Fruit fly (Drosophila melanogaster) whole organism, embryonic: ENCODE measurements around the gene CG14196.

ENCODE experiments used
- Aef1 ChIP-seq: fragments of 200-800 bp; sonication (Bioruptor generic); IDR thresholded peaks from 3 replicates; pipeline ENCODE4 v1.3.6; 2022; ENCODE audit warnings: missing biosample characterization, missing genetic modification characterization
- B-H1 ChIP-seq: fragments of 200-800 bp; sonication (Bioruptor generic); IDR thresholded peaks from 3 replicates; pipeline ENCODE4 v1.3.6; 2022; ENCODE audit warnings: missing biosample characterization, missing genetic modification characterization
- CG10267 ChIP-seq: fragments of 200-800 bp; sonication (Bioruptor generic); optimal IDR thresholded peaks from 2 replicates; lab custom pipeline; 2018; ENCODE audit warnings: missing biosample characterization, mild to moderate bottlenecking, missing genetic modification characterization, moderate library complexity
- CG10431 ChIP-seq: fragments of 200-800 bp; sonication (Bioruptor generic); optimal IDR thresholded peaks from 3 replicates; lab custom pipeline; 2018; ENCODE audit warnings: missing biosample characterization, mild to moderate bottlenecking, missing genetic modification characterization
- CG11723 ChIP-seq: fragments of 200-800 bp; sonication (Bioruptor generic); optimal IDR thresholded peaks from 2 replicates; lab custom pipeline; 2017; ENCODE audit warnings: missing biosample characterization, mild to moderate bottlenecking, missing genetic modification characterization
- CG13894 ChIP-seq: fragments of 200-800 bp; sonication (Bioruptor generic); optimal IDR thresholded peaks from 3 replicates; lab custom pipeline; 2018; ENCODE audit warnings: missing biosample characterization, mild to moderate bottlenecking, missing genetic modification characterization, moderate library complexity
- CG17802 ChIP-seq: fragments of 200-800 bp; sonication (Bioruptor generic); optimal IDR thresholded peaks from 2 replicates; lab custom pipeline; 2018; ENCODE audit warnings: missing biosample characterization, mild to moderate bottlenecking, missing genetic modification characterization, moderate library complexity
- CG1792 ChIP-seq: fragments of 200-800 bp; sonication (Bioruptor generic); optimal IDR thresholded peaks from 2 replicates; lab custom pipeline; 2016; ENCODE audit warnings: missing biosample characterization, missing genetic modification characterization
- CG2202 ChIP-seq: fragments of 200-800 bp; sonication (Bioruptor generic); optimal IDR thresholded peaks from 2 replicates; lab custom pipeline; 2018; ENCODE audit warnings: missing biosample characterization, mild to moderate bottlenecking, missing genetic modification characterization
- CG31388 ChIP-seq: fragments of 200-800 bp; sonication (Bioruptor generic); optimal IDR thresholded peaks from 2 replicates; lab custom pipeline; 2016; ENCODE audit warnings: missing biosample characterization, missing genetic modification characterization
- CG33557 ChIP-seq: fragments of 200-800 bp; sonication (Bioruptor generic); optimal IDR thresholded peaks from 2 replicates; lab custom pipeline; 2019; ENCODE audit warnings: missing biosample characterization, mild to moderate bottlenecking, missing genetic modification characterization, moderate library complexity
- CG4360 ChIP-seq: fragments of 200-800 bp; sonication (Bioruptor generic); IDR thresholded peaks from 2 replicates; pipeline ENCODE4 v1.3.6; 2022; ENCODE audit warnings: missing biosample characterization, missing genetic modification characterization
- CG8478 ChIP-seq: fragments of >200 bp; optimal IDR thresholded peaks from 2 replicates; lab custom pipeline; 2018
- CG8924 ChIP-seq: fragments of 200-800 bp; optimal IDR thresholded peaks from 3 replicates; lab custom pipeline; 2019; ENCODE audit warnings: missing biosample characterization, mild to moderate bottlenecking, missing genetic modification characterization, moderate library complexity
- CG9727 ChIP-seq: fragments of 200-800 bp; sonication (Bioruptor generic); optimal IDR thresholded peaks from 3 replicates; lab custom pipeline; 2017; ENCODE audit warnings: missing biosample characterization, mild to moderate bottlenecking, missing genetic modification characterization
- Chrac-16 ChIP-seq: fragments of 200-800 bp; sonication (Bioruptor generic); optimal IDR thresholded peaks from 3 replicates; lab custom pipeline; 2016; ENCODE audit warnings: missing biosample characterization, missing genetic modification characterization
- CrebB ChIP-seq: fragments of 200-800 bp; sonication (Bioruptor generic); optimal IDR thresholded peaks from 3 replicates; lab custom pipeline; 2018; ENCODE audit warnings: missing biosample characterization, mild to moderate bottlenecking, missing genetic modification characterization
- D19A ChIP-seq: fragments of 200-800 bp; optimal IDR thresholded peaks from 3 replicates; lab custom pipeline; 2019; ENCODE audit warnings: missing biosample characterization, mild to moderate bottlenecking, missing genetic modification characterization, moderate library complexity
- Doc3 ChIP-seq: fragments of 200-800 bp; sonication (Bioruptor generic); IDR thresholded peaks from 3 replicates; pipeline ENCODE4 v1.3.6; 2022; ENCODE audit warnings: missing biosample characterization, missing genetic modification characterization; ENCODE audit not compliant: partially characterized antibody
- Dref ChIP-seq: fragments of 200-800 bp; sonication (Bioruptor generic); IDR thresholded peaks from 2 replicates; pipeline ENCODE4 v1.3.6; 2022; ENCODE audit warnings: missing biosample characterization, missing genetic modification characterization
- Elba2 ChIP-seq: fragments of 200-800 bp; sonication (Bioruptor generic); optimal IDR thresholded peaks from 3 replicates; lab custom pipeline; 2016; ENCODE audit warnings: missing biosample characterization, missing genetic modification characterization
- Hr51 ChIP-seq, 2 experiments: fragments of 200-800 bp; sonication (Bioruptor generic); optimal IDR thresholded peaks; 2 replicates in 1 of 2; 3 replicates in 1 of 2; lab custom pipeline; 2016 to 2018; ENCODE audit warnings: missing biosample characterization in 2 of 2, missing genetic modification characterization in 2 of 2, mild to moderate bottlenecking in 1 of 2, moderate library complexity in 1 of 2
- Lim3 ChIP-seq: fragments of 200-800 bp; sonication (Bioruptor generic); IDR thresholded peaks from 2 replicates; pipeline ENCODE4 v1.3.6; 2022; ENCODE audit warnings: missing biosample characterization, missing genetic modification characterization
- Lpt ChIP-seq: fragments of >200 bp; optimal IDR thresholded peaks from 2 replicates; lab custom pipeline; 2018; ENCODE audit warnings: missing biosample characterization, missing genetic modification characterization
- Mrtf ChIP-seq: fragments of 200-800 bp; sonication (Bioruptor generic); IDR thresholded peaks from 3 replicates; pipeline ENCODE4 v1.3.6; 2022; ENCODE audit warnings: missing biosample characterization, missing genetic modification characterization
- NfI ChIP-seq: fragments of 200-800 bp; sonication (Bioruptor generic); optimal IDR thresholded peaks from 3 replicates; lab custom pipeline; 2018; ENCODE audit warnings: missing biosample characterization, mild to moderate bottlenecking, missing genetic modification characterization, moderate library complexity
- Oli ChIP-seq: fragments of 200-800 bp; sonication (Bioruptor generic); optimal IDR thresholded peaks from 2 replicates; lab custom pipeline; 2018; ENCODE audit warnings: missing biosample characterization, mild to moderate bottlenecking, missing genetic modification characterization, moderate library complexity
- Opbp ChIP-seq: fragments of 200-800 bp; sonication (Bioruptor generic); IDR thresholded peaks from 3 replicates; pipeline ENCODE4 v1.3.6; 2022; ENCODE audit warnings: missing biosample characterization, missing genetic modification characterization; ENCODE audit not compliant: partially characterized antibody
- PHDP ChIP-seq: fragments of 200-800 bp; sonication (Bioruptor generic); optimal IDR thresholded peaks from 3 replicates; lab custom pipeline; 2018; ENCODE audit warnings: missing biosample characterization, mild to moderate bottlenecking, missing genetic modification characterization, moderate library complexity
- Poxn ChIP-seq: fragments of 200-800 bp; sonication (Bioruptor generic); IDR thresholded peaks from 2 replicates; pipeline ENCODE4 v1.3.6; 2022; ENCODE audit warnings: missing biosample characterization, missing genetic modification characterization
- Sin3A ChIP-seq: fragments of >200 bp; optimal IDR thresholded peaks from 2 replicates; lab custom pipeline; 2018
- bcd ChIP-seq: fragments of 200-800 bp; sonication (Bioruptor generic); optimal IDR thresholded peaks from 2 replicates; lab custom pipeline; 2017; ENCODE audit warnings: missing biosample characterization, mild to moderate bottlenecking, missing genetic modification characterization
- br ChIP-seq: fragments of >200 bp; optimal IDR thresholded peaks from 2 replicates; lab custom pipeline; 2017
- jing ChIP-seq: fragments of 200-800 bp; sonication (Bioruptor generic); optimal IDR thresholded peaks from 2 replicates; lab custom pipeline; 2018; ENCODE audit warnings: missing biosample characterization, mild to moderate bottlenecking, missing genetic modification characterization
- jumu ChIP-seq: fragments of 200-800 bp; sonication (Bioruptor generic); optimal IDR thresholded peaks from 3 replicates; lab custom pipeline; 2016; ENCODE audit warnings: missing biosample characterization, missing genetic modification characterization
- kay ChIP-seq: fragments of 200-800 bp; sonication (Bioruptor generic); optimal IDR thresholded peaks from 2 replicates; lab custom pipeline; 2016; ENCODE audit warnings: missing biosample characterization, missing genetic modification characterization
- ken ChIP-seq: fragments of 200-800 bp; sonication (Bioruptor generic); IDR thresholded peaks from 3 replicates; pipeline ENCODE4 v1.3.6; 2022; ENCODE audit warnings: missing biosample characterization, missing genetic modification characterization
- lola ChIP-seq, 3 experiments: fragments of >200 bp in 2 of 3; fragments of 200-800 bp in 1 of 3; sonication (Bioruptor generic) in 1 of 3; optimal IDR thresholded peaks; 2 replicates each; lab custom pipeline; 2017 to 2019; ENCODE audit warnings: missing biosample characterization in 3 of 3, missing genetic modification characterization in 3 of 3, mild to moderate bottlenecking in 1 of 3, moderate library complexity in 1 of 3
- mirr ChIP-seq: fragments of 200-800 bp; sonication (Bioruptor generic); optimal IDR thresholded peaks from 3 replicates; lab custom pipeline; 2018; ENCODE audit warnings: missing biosample characterization, mild to moderate bottlenecking, missing genetic modification characterization
- phol ChIP-seq: fragments of 200-800 bp; sonication (Bioruptor generic); optimal IDR thresholded peaks from 3 replicates; lab custom pipeline; 2018; ENCODE audit warnings: missing biosample characterization, mild to moderate bottlenecking, missing genetic modification characterization, moderate library complexity
- pnt ChIP-seq: fragments of 200-800 bp; sonication (Bioruptor generic); optimal IDR thresholded peaks from 3 replicates; lab custom pipeline; 2016; ENCODE audit warnings: missing biosample characterization, missing genetic modification characterization
- salm ChIP-seq: fragments of 200-800 bp; sonication (Bioruptor generic); optimal IDR thresholded peaks from 2 replicates; lab custom pipeline; 2018; ENCODE audit warnings: missing biosample characterization, mild to moderate bottlenecking, missing genetic modification characterization
- sima ChIP-seq: fragments of 200-800 bp; sonication (Bioruptor generic); optimal IDR thresholded peaks from 2 replicates; lab custom pipeline; 2016; ENCODE audit warnings: missing biosample characterization, missing genetic modification characterization
- sob ChIP-seq: fragments of 200-800 bp; sonication (Bioruptor generic); IDR thresholded peaks from 2 replicates; pipeline ENCODE4 v1.3.6; 2022; ENCODE audit warnings: missing biosample characterization, missing genetic modification characterization
- sqz ChIP-seq: fragments of 200-800 bp; sonication (Bioruptor generic); optimal IDR thresholded peaks from 3 replicates; lab custom pipeline; 2018; ENCODE audit warnings: missing biosample characterization, mild to moderate bottlenecking, missing genetic modification characterization
- trh ChIP-seq: fragments of 200-800 bp; sonication (Bioruptor generic); optimal IDR thresholded peaks from 2 replicates; lab custom pipeline; 2016; ENCODE audit warnings: missing biosample characterization, missing genetic modification characterization
- tup ChIP-seq: fragments of 200-800 bp; sonication (Bioruptor generic); optimal IDR thresholded peaks from 2 replicates; lab custom pipeline; 2016; ENCODE audit warnings: missing biosample characterization, mild to moderate bottlenecking, missing genetic modification characterization, moderate library complexity
- unc-4 ChIP-seq: fragments of 200-800 bp; sonication (Bioruptor generic); IDR thresholded peaks from 2 replicates; pipeline ENCODE4 v1.3.6; 2022; ENCODE audit warnings: missing biosample characterization, missing genetic modification characterization; ENCODE audit not compliant: partially characterized antibody
- unpg ChIP-seq: fragments of 200-800 bp; sonication (Bioruptor generic); optimal IDR thresholded peaks from 3 replicates; lab custom pipeline; 2018; ENCODE audit warnings: missing biosample characterization, mild to moderate bottlenecking, missing genetic modification characterization, moderate library complexity
- wdn ChIP-seq: fragments of 200-800 bp; sonication (Bioruptor generic); IDR thresholded peaks from 2 replicates; pipeline ENCODE4 v1.3.6; 2022; ENCODE audit warnings: missing biosample characterization, missing genetic modification characterization
- zen ChIP-seq: fragments of 200-800 bp; sonication (Bioruptor generic); optimal IDR thresholded peaks from 3 replicates; lab custom pipeline; 2018; ENCODE audit warnings: missing biosample characterization, mild to moderate bottlenecking, missing genetic modification characterization, moderate library complexity

The CG14196 gene

DNA sequence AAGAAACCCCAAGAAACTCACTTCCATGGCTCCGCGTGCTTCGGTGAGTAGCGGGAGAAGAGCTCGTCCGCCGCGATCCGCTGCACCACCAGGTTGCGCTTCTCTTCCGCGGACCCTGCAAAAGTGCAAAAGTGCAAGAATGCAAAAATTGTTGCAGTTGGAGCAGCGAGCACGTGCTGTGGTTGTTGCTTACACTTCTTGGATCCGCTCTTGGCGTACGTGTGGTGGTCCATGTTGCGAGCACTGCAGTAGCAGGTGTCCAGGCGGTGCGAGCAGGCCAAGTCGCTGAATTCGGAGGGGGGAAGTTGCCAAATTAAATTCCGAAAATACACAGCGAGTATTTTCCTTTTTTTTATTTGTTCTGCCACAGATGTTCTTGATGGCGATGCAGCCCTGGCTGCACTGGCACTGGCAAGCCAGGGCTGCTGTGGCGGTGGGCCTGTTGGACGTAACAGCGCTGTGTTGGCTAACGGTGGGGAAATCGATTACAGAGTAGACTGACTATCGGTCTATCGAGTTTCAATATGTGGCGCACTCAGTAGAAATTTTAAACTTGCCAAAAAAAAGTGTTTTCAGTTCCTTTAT is 26.9 kb upstream of the CG14196 start, which contains the start of gene CG8010 (continued):
- TF ChIP-seq CG33557: no peak
- 0 out of 3 replicates have a peak, but pooled peaks have one; percentile 20 for TF ChIP-seq ken
- TF ChIP-seq unpg (GFP tag; lab: Kevin White, UChicago): no peak
- TF ChIP-seq Aef1: no peak
- no peak for TF ChIP-seq D19A (tag; lab: Kevin White, UChicago)
- no peak for TF ChIP-seq sqz (GFP tag; lab: Kevin White, UChicago)
- no peak for TF ChIP-seq Opbp (GFP tag; lab: Robert Waterston, UW)
- TF ChIP-seq NfI: no peak
- no peak for TF ChIP-seq sima (GFP tag; lab: Kevin White, UChicago)
- no peak for TF ChIP-seq CG1792 (GFP tag; lab: Kevin White, UChicago)
- TF ChIP-seq CG8924 (tag; lab: Kevin White, UChicago): peak; percentile 15
- peak in 1 of 2 experiments; percentile 4 for TF ChIP-seq Hr51 (GFP tag; optimal IDR thresholded peaks at IDR 0.05; lab: Kevin White, UChicago)
- no peak for TF ChIP-seq jumu (GFP tag; lab: Kevin White, UChicago)
- no peak for TF ChIP-seq jing
- TF ChIP-seq CrebB (tag; lab: Kevin White, UChicago): no peak
- peak; percentile 47; the same call in 1 of the 2 replicates for TF ChIP-seq unc-4 (GFP tag; lab: Robert Waterston, UW)
- TF ChIP-seq B-H1 (GFP tag; lab: Robert Waterston, UW): no peak
- no peak for TF ChIP-seq trh
- no peak for TF ChIP-seq Chrac-16 (GFP tag; lab: Kevin White, UChicago)
- no peak for TF ChIP-seq mirr (GFP tag; lab: Kevin White, UChicago)
- TF ChIP-seq CG10431 (GFP tag; lab: Kevin White, UChicago): no peak
- TF ChIP-seq Lim3: no peak
- peak; percentile 40 for TF ChIP-seq CG10267 (tag; lab: Kevin White, UChicago)
- TF ChIP-seq Doc3 (GFP tag; lab: Robert Waterston, UW): no peak
- no peak for TF ChIP-seq Elba2
- TF ChIP-seq Oli (tag; lab: Kevin White, UChicago): no peak
- peak; percentile 13 for TF ChIP-seq Sin3A (lab: Kevin White, UChicago)
- no peak for TF ChIP-seq kay (GFP tag; lab: Kevin White, UChicago)
- TF ChIP-seq zen (tag; lab: Kevin White, UChicago): no peak
- TF ChIP-seq PHDP (tag; lab: Kevin White, UChicago): no peak
- no peak for TF ChIP-seq lola (GFP tag; optimal IDR thresholded peaks at IDR 0.05; lab: Kevin White, UChicago)
- no peak for TF ChIP-seq Mrtf
- TF ChIP-seq CG13894 (tag; lab: Kevin White, UChicago): no peak
- no peak for TF ChIP-seq CG8478 (lab: Kevin White, UChicago)
- TF ChIP-seq CG9727: no peak
- TF ChIP-seq salm (tag; lab: Kevin White, UChicago): no peak
- TF ChIP-seq phol (tag; lab: Kevin White, UChicago): peak; percentile 4
- peak; percentile 16; the same call in 1 of the 2 replicates for TF ChIP-seq CG4360 (GFP tag; lab: Robert Waterston, UW)
- no peak for TF ChIP-seq CG2202
- no peak for TF ChIP-seq CG31388
- no peak for TF ChIP-seq CG11723 (GFP tag; lab: Kevin White, UChicago)
- TF ChIP-seq Dref (GFP tag; lab: Robert Waterston, UW): peak; percentile 79
- TF ChIP-seq Lpt: no peak
- TF ChIP-seq pnt (GFP tag; lab: Kevin White, UChicago): no peak
- no peak for TF ChIP-seq br (lab: Kevin White, UChicago)
- no peak for TF ChIP-seq bcd
- TF ChIP-seq Poxn (GFP tag; lab: Robert Waterston, UW): no peak
- 0 out of 2 replicates have a peak, but pooled peaks have one; percentile 24 for TF ChIP-seq sob
- TF ChIP-seq tup (GFP tag; lab: Kevin White, UChicago): no peak
- no peak for TF ChIP-seq CG17802 (tag; lab: Kevin White, UChicago)
- no peak; the same call in 1 of the 2 replicates for TF ChIP-seq wdn (GFP tag; lab: Robert Waterston, UW)
